Worm (Caenorhabditis elegans): Measurements from ENCODE around the gene F10B5.3.
A peak's percentile ranks its signal among the peaks of the same experiment; 100 is the strongest.

The F10B5.3 gene

ce11 chrII:8117426-8117825 is 32.4 kb downstream of the F10B5.3 start:
- no peak for TF ChIP-seq ref-2 (tag; optimal IDR thresholded peaks at IDR 0.05)
- peak; percentile 77 for TF ChIP-seq nfya-1 (tag; optimal IDR thresholded peaks at IDR 0.05)

ce11 chrII:8116159-8116558 is 33.7 kb downstream of the F10B5.3 start, which contains the start of gene unc-105:
Gene unc-105, plus strand, starts transcription at chrII:8116459.
- TF ChIP-seq odd-2 (tag; optimal IDR thresholded peaks at IDR 0.05) (no peak), unc-55 (GFP tag; optimal IDR thresholded peaks at IDR 0.05) (no peak), C08G9.2 (tag; optimal IDR thresholded peaks at IDR 0.05) (no peak), tbx-7 (tag; optimal IDR thresholded peaks at IDR 0.05) (no peak), dmd-4 (tag; optimal IDR thresholded peaks at IDR 0.05; ENCODE audit: borderline replicate concordance) (no peak), F13H6.1 (tag; optimal IDR thresholded peaks at IDR 0.05) (no peak), sdc-2 (tag; optimal IDR thresholded peaks at IDR 0.05) (no peak)

- TF ChIP-seq nfya-1 (tag; optimal IDR thresholded peaks at IDR 0.05) (no peak), che-1 (tag; optimal IDR thresholded peaks at IDR 0.05) (no peak), tbx-2 (tag; optimal IDR thresholded peaks at IDR 0.05) (no peak), mec-3 (tag; optimal IDR thresholded peaks at IDR 0.05; ENCODE audit: borderline replicate concordance) (no peak), ztf-16 (tag; optimal IDR thresholded peaks at IDR 0.05) (no peak), ceh-31 (tag; optimal IDR thresholded peaks at IDR 0.05) (no peak)
These were observed 37.8 kb downstream of the F10B5.3 start, which contains the start of gene lron-4 for ce11 chrII:8112063-8112462. Gene lron-4, minus strand, starts transcription at chrII:8112163.

ce11 chrII:8106921-8107695 is 42.7 kb downstream of the F10B5.3 start, which contains the start of the genes chst-1 and C41C4.9:
Gene chst-1, minus strand, starts transcription at chrII:8106971.
Gene C41C4.9, plus strand, starts transcription at chrII:8107645.
- TF ChIP-seq ceh-45 (GFP tag; IDR thresholded peaks at IDR 0.05) (peak; percentile 79), eyg-1 (tag; optimal IDR thresholded peaks at IDR 0.05) (peak; percentile 93), npax-4 (tag; optimal IDR thresholded peaks at IDR 0.05) (peak; percentile 76), fax-1 (tag; optimal IDR thresholded peaks at IDR 0.05) (peak; percentile 87), nhr-232 (tag; optimal IDR thresholded peaks at IDR 0.05) (peak; percentile 89), nfya-1 (tag; optimal IDR thresholded peaks at IDR 0.05) (peak; percentile 69), ceh-24 (tag; optimal IDR thresholded peaks at IDR 0.05) (peak; percentile 69), ttx-3 (tag; optimal IDR thresholded peaks at IDR 0.05) (peak; percentile 89), sdc-2 (tag; optimal IDR thresholded peaks at IDR 0.05) (peak; percentile 86), zip-5 (tag; optimal IDR thresholded peaks at IDR 0.05) (peak; percentile 67), unc-42 (tag; optimal IDR thresholded peaks at IDR 0.05) (peak; percentile 26), unc-55 (GFP tag; optimal IDR thresholded peaks at IDR 0.05) (peak; percentile 16), T23F11.4 (GFP tag; optimal IDR thresholded peaks at IDR 0.05) (peak; percentile 88), mec-3 (tag; optimal IDR thresholded peaks at IDR 0.05; ENCODE audit: borderline replicate concordance) (no peak), ceh-2 (tag; optimal IDR thresholded peaks at IDR 0.05) (peak; percentile 87), pat-9 (tag; optimal IDR thresholded peaks at IDR 0.05) (peak; percentile 94), C38D4.7 (GFP tag; optimal IDR thresholded peaks at IDR 0.05) (peak; percentile 88), madf-2 (tag; optimal IDR thresholded peaks at IDR 0.05) (peak; percentile 92), sox-2 (GFP tag; IDR thresholded peaks at IDR 0.05) (peak; percentile 81), gmeb-2 (tag; optimal IDR thresholded peaks at IDR 0.05) (peak; percentile 93), pros-1 (tag; optimal IDR thresholded peaks at IDR 0.05) (no peak), pqm-1 (tag; optimal IDR thresholded peaks at IDR 0.05) (peak; percentile 84), lin-11 (tag; optimal IDR thresholded peaks at IDR 0.05) (peak; percentile 88), ceh-19 (GFP tag; optimal IDR thresholded peaks at IDR 0.05) (peak; percentile 94), pax-1 (tag; optimal IDR thresholded peaks at IDR 0.05) (no peak), elt-4 (tag; optimal IDR thresholded peaks at IDR 0.05) (peak; percentile 73), pag-3 (tag; optimal IDR thresholded peaks at IDR 0.05; ENCODE audit: borderline replicate concordance) (peak; percentile 84), unc-3 (GFP tag; conservative IDR thresholded peaks at IDR 0.05) (peak; percentile 91), unc-3 (tag; optimal IDR thresholded peaks at IDR 0.05) (peak; percentile 86), tbx-7 (tag; optimal IDR thresholded peaks at IDR 0.05) (peak; percentile 55), ceh-48 (tag; optimal IDR thresholded peaks at IDR 0.05) (peak; percentile 82), ceh-22 (tag; optimal IDR thresholded peaks at IDR 0.05) (peak; percentile 56), sox-4 (tag; optimal IDR thresholded peaks at IDR 0.05) (peak; percentile 92), F13H6.1 (tag; optimal IDR thresholded peaks at IDR 0.05) (peak; percentile 86), ceh-31 (tag; optimal IDR thresholded peaks at IDR 0.05) (peak; percentile 84), ahr-1 (tag; optimal IDR thresholded peaks at IDR 0.05) (peak; percentile 91), hlh-8 (tag; optimal IDR thresholded peaks at IDR 0.05) (peak; percentile 65)

Measured in whole organism, late embryonic.